Fruit fly (Drosophila melanogaster) whole organism, embryonic: Measurements from ENCODE around the gene CG12947.

Source experiments
- Antp ChIP-seq: fragments of 200-800 bp; sonication (Bioruptor generic); optimal IDR thresholded peaks from 3 replicates; lab custom pipeline; 2016; ENCODE audit warnings: missing biosample characterization, missing genetic modification characterization
- CG10267 ChIP-seq: fragments of 200-800 bp; sonication (Bioruptor generic); optimal IDR thresholded peaks from 2 replicates; lab custom pipeline; 2018; ENCODE audit warnings: missing biosample characterization, mild to moderate bottlenecking, missing genetic modification characterization, moderate library complexity
- CG11696 ChIP-seq: fragments of 200-800 bp; sonication (Bioruptor generic); IDR thresholded peaks from 2 replicates; pipeline ENCODE4 v1.3.6; 2022; ENCODE audit warnings: missing biosample characterization, missing genetic modification characterization
- CG12299 ChIP-seq: fragments of 200-800 bp; sonication (Bioruptor generic); optimal IDR thresholded peaks from 2 replicates; lab custom pipeline; 2018; ENCODE audit warnings: missing biosample characterization, mild to moderate bottlenecking, missing genetic modification characterization
- CG13296 ChIP-seq: fragments of 200-800 bp; sonication (Bioruptor generic); optimal IDR thresholded peaks from 3 replicates; lab custom pipeline; 2018; ENCODE audit warnings: missing biosample characterization, mild to moderate bottlenecking, missing genetic modification characterization
- CG14014 ChIP-seq: fragments of 200-800 bp; sonication (Bioruptor generic); IDR thresholded peaks from 2 replicates; pipeline ENCODE4 v1.3.6; 2022; ENCODE audit warnings: missing biosample characterization, missing genetic modification characterization
- CG15514 ChIP-seq: fragments of 200-800 bp; sonication (Bioruptor generic); optimal IDR thresholded peaks from 3 replicates; lab custom pipeline; 2017; ENCODE audit warnings: missing biosample characterization, missing genetic modification characterization, mild to moderate bottlenecking, moderate library complexity, missing genetic modification reagents
- CG18262 ChIP-seq: fragments of 200-800 bp; optimal IDR thresholded peaks from 3 replicates; lab custom pipeline; 2019; ENCODE audit warnings: missing biosample characterization, mild to moderate bottlenecking, missing genetic modification characterization, moderate library complexity
- CG30020 ChIP-seq: fragments of 200-800 bp; optimal IDR thresholded peaks from 2 replicates; lab custom pipeline; 2019; ENCODE audit warnings: missing biosample characterization, mild to moderate bottlenecking, missing genetic modification characterization, moderate library complexity
- CG5245 ChIP-seq: fragments of 200-800 bp; sonication (Bioruptor generic); optimal IDR thresholded peaks from 3 replicates; lab custom pipeline; 2016; ENCODE audit warnings: missing biosample characterization, missing genetic modification characterization
- CG5953 ChIP-seq: fragments of 200-800 bp; sonication (Bioruptor generic); IDR thresholded peaks from 2 replicates; pipeline ENCODE4 v1.3.6; 2022; ENCODE audit warnings: missing biosample characterization, missing genetic modification characterization
- CG6272 ChIP-seq: fragments of 200-800 bp; sonication (Bioruptor generic); IDR thresholded peaks from 2 replicates; pipeline ENCODE4 v1.3.6; 2022; ENCODE audit warnings: missing biosample characterization, missing genetic modification characterization
- CG7372 ChIP-seq: fragments of 200-800 bp; sonication (Bioruptor generic); IDR thresholded peaks from 2 replicates; pipeline ENCODE4 v1.3.6; 2022; ENCODE audit warnings: missing biosample characterization, missing genetic modification characterization
- CG7839 ChIP-seq: fragments of 200-800 bp; sonication (Bioruptor generic); optimal IDR thresholded peaks from 3 replicates; lab custom pipeline; 2018; ENCODE audit warnings: missing biosample characterization, mild to moderate bottlenecking, missing genetic modification characterization, moderate library complexity
- CG8765 ChIP-seq: fragments of 200-800 bp; sonication (Bioruptor generic); IDR thresholded peaks from 2 replicates; pipeline ENCODE4 v1.3.6; 2022; ENCODE audit warnings: missing biosample characterization, missing genetic modification characterization
- CG8944 ChIP-seq: fragments of 200-800 bp; sonication (Bioruptor generic); optimal IDR thresholded peaks from 3 replicates; lab custom pipeline; 2016; ENCODE audit warnings: missing biosample characterization, missing genetic modification characterization
- D19B ChIP-seq: fragments of 200-800 bp; sonication (Bioruptor generic); optimal IDR thresholded peaks from 2 replicates; lab custom pipeline; 2017; ENCODE audit warnings: missing biosample characterization, mild to moderate bottlenecking, missing genetic modification characterization
- Dll ChIP-seq: fragments of 200-800 bp; sonication (Bioruptor generic); IDR thresholded peaks from 4 replicates; pipeline ENCODE4 v1.3.6; 2022; ENCODE audit warnings: missing biosample characterization, missing genetic modification characterization; ENCODE audit not compliant: partially characterized antibody
- Ets97D ChIP-seq: fragments of 200-800 bp; sonication (Bioruptor generic); optimal IDR thresholded peaks from 3 replicates; lab custom pipeline; 2016; ENCODE audit warnings: missing biosample characterization, missing genetic modification characterization
- HmgZ ChIP-seq: fragments of 200-800 bp; sonication (Bioruptor generic); optimal IDR thresholded peaks from 2 replicates; lab custom pipeline; 2018; ENCODE audit warnings: missing biosample characterization, mild to moderate bottlenecking, missing genetic modification characterization
- Hr3 ChIP-seq: fragments of 200-800 bp; sonication (Bioruptor generic); optimal IDR thresholded peaks from 3 replicates; lab custom pipeline; 2016; ENCODE audit warnings: missing biosample characterization, missing genetic modification characterization
- NC2β ChIP-seq: fragments of 200-800 bp; sonication (Bioruptor generic); optimal IDR thresholded peaks from 2 replicates; lab custom pipeline; 2016; ENCODE audit warnings: missing biosample characterization, missing genetic modification characterization
- NfI ChIP-seq: fragments of 200-800 bp; sonication (Bioruptor generic); optimal IDR thresholded peaks from 3 replicates; lab custom pipeline; 2018; ENCODE audit warnings: missing biosample characterization, mild to moderate bottlenecking, missing genetic modification characterization, moderate library complexity
- Rfx ChIP-seq: fragments of 200-800 bp; sonication (Bioruptor generic); IDR thresholded peaks from 2 replicates; pipeline ENCODE4 v1.3.6; 2022; ENCODE audit warnings: missing biosample characterization, missing genetic modification characterization
- Sin3A ChIP-seq: fragments of >200 bp; optimal IDR thresholded peaks from 2 replicates; lab custom pipeline; 2018
- YL-1 ChIP-seq: fragments of 200-800 bp; sonication (Bioruptor generic); optimal IDR thresholded peaks from 3 replicates; lab custom pipeline; 2017; ENCODE audit warnings: missing biosample characterization, mild to moderate bottlenecking, missing genetic modification characterization
- ash1 ChIP-seq: fragments of 200-800 bp; sonication (Bioruptor generic); optimal IDR thresholded peaks from 2 replicates; lab custom pipeline; 2018; ENCODE audit warnings: missing biosample characterization, mild to moderate bottlenecking, missing genetic modification characterization
- bbx ChIP-seq: fragments of 200-800 bp; sonication (Bioruptor generic); IDR thresholded peaks from 2 replicates; pipeline ENCODE4 v1.3.6; 2022; ENCODE audit warnings: missing biosample characterization, missing genetic modification characterization; ENCODE audit not compliant: partially characterized antibody
- cad ChIP-seq: fragments of >200 bp; optimal IDR thresholded peaks from 2 replicates; lab custom pipeline; 2017; ENCODE audit warnings: missing biosample characterization, missing genetic modification characterization
- chm ChIP-seq: fragments of 200-800 bp; sonication (Bioruptor generic); IDR thresholded peaks from 2 replicates; pipeline ENCODE4 v1.3.6; 2022; ENCODE audit warnings: missing biosample characterization, missing genetic modification characterization
- dan ChIP-seq: fragments of 200-800 bp; sonication (Bioruptor generic); IDR thresholded peaks from 2 replicates; pipeline ENCODE4 v1.3.6; 2022; ENCODE audit warnings: missing biosample characterization, missing genetic modification characterization
- dysf ChIP-seq: fragments of 200-800 bp; sonication (Bioruptor generic); IDR thresholded peaks from 3 replicates; pipeline ENCODE4 v1.3.6; 2022; ENCODE audit warnings: missing biosample characterization, missing genetic modification characterization
- esg ChIP-seq: fragments of 200-800 bp; sonication (Bioruptor generic); conservative IDR thresholded peaks from 2 replicates; pipeline ENCODE4 v1.3.6; 2022; ENCODE audit warnings: missing biosample characterization, missing genetic modification characterization
- fru ChIP-seq: fragments of >200 bp; optimal IDR thresholded peaks from 2 replicates; lab custom pipeline; 2017
- her ChIP-seq: fragments of 200-800 bp; sonication (Bioruptor generic); optimal IDR thresholded peaks from 2 replicates; lab custom pipeline; 2016; ENCODE audit warnings: missing biosample characterization, missing genetic modification characterization
- insv ChIP-seq, 2 experiments: fragments of 200-800 bp; sonication (Bioruptor generic); optimal IDR thresholded peaks; 3 replicates each; lab custom pipeline; 2016 to 2018; ENCODE audit warnings: missing biosample characterization in 2 of 2, missing genetic modification characterization in 2 of 2
- lilli ChIP-seq: fragments of 200-800 bp; sonication (Bioruptor generic); optimal IDR thresholded peaks from 3 replicates; lab custom pipeline; 2016; ENCODE audit warnings: missing biosample characterization, missing genetic modification characterization
- lmd ChIP-seq: fragments of 200-800 bp; sonication (Bioruptor generic); IDR thresholded peaks from 2 replicates; pipeline ENCODE4 v1.3.6; 2022; ENCODE audit warnings: missing biosample characterization, missing genetic modification characterization
- maf-S ChIP-seq: fragments of 200-800 bp; sonication (Bioruptor generic); optimal IDR thresholded peaks from 2 replicates; lab custom pipeline; 2016; ENCODE audit warnings: missing biosample characterization, missing genetic modification characterization
- mld ChIP-seq: fragments of 200-800 bp; sonication (Bioruptor generic); IDR thresholded peaks from 3 replicates; pipeline ENCODE4 v1.3.6; 2022; ENCODE audit warnings: missing biosample characterization, missing genetic modification characterization; ENCODE audit not compliant: partially characterized antibody
- nmo ChIP-seq: fragments of 200-800 bp; sonication (Bioruptor generic); optimal IDR thresholded peaks from 2 replicates; lab custom pipeline; 2018; ENCODE audit warnings: missing biosample characterization, mild to moderate bottlenecking, missing genetic modification characterization, moderate library complexity
- nom ChIP-seq: fragments of 200-800 bp; sonication (Bioruptor generic); optimal IDR thresholded peaks from 2 replicates; lab custom pipeline; 2017; ENCODE audit warnings: missing biosample characterization, missing genetic modification characterization, mild to moderate bottlenecking, moderate library complexity, missing genetic modification reagents
- prd ChIP-seq, 3 experiments: fragments of >200 bp in 2 of 3; fragments of 200-800 bp in 1 of 3; sonication (Bioruptor generic) in 1 of 3; optimal IDR thresholded peaks in 2 of 3; IDR thresholded peaks in 1 of 3; 2 replicates in 2 of 3; 3 replicates in 1 of 3; pipeline versions ENCODE4 v1.3.6 to Lab custom; 2017 to 2022; ENCODE audit warnings: missing biosample characterization in 1 of 3, missing genetic modification characterization in 1 of 3
- ro ChIP-seq: fragments of 200-800 bp; sonication (Bioruptor generic); IDR thresholded peaks from 2 replicates; pipeline ENCODE4 v1.3.6; 2022; ENCODE audit warnings: missing biosample characterization, missing genetic modification characterization
- tll ChIP-seq, 2 experiments: fragments of 200-800 bp in 1 of 2; fragments of >200 bp in 1 of 2; sonication (Bioruptor generic) in 1 of 2; optimal IDR thresholded peaks; 2 replicates each; lab custom pipeline; 2017 to 2019; ENCODE audit warnings: missing biosample characterization in 2 of 2, missing genetic modification characterization in 2 of 2, mild to moderate bottlenecking in 1 of 2, moderate library complexity in 1 of 2
- tx ChIP-seq: fragments of 200-800 bp; sonication (Bioruptor generic); optimal IDR thresholded peaks from 2 replicates; lab custom pipeline; 2016; ENCODE audit warnings: missing biosample characterization, missing genetic modification characterization
- unc-4 ChIP-seq: fragments of 200-800 bp; sonication (Bioruptor generic); IDR thresholded peaks from 2 replicates; pipeline ENCODE4 v1.3.6; 2022; ENCODE audit warnings: missing biosample characterization, missing genetic modification characterization; ENCODE audit not compliant: partially characterized antibody
- wek ChIP-seq: fragments of 200-800 bp; sonication (Bioruptor generic); optimal IDR thresholded peaks from 3 replicates; lab custom pipeline; 2018; ENCODE audit warnings: missing biosample characterization, mild to moderate bottlenecking, missing genetic modification characterization, moderate library complexity
- zen ChIP-seq: fragments of 200-800 bp; sonication (Bioruptor generic); optimal IDR thresholded peaks from 3 replicates; lab custom pipeline; 2018; ENCODE audit warnings: missing biosample characterization, mild to moderate bottlenecking, missing genetic modification characterization, moderate library complexity

CG12947 gene

dm6 chr3R:9800644-9801330 lies 20.9 kb downstream of the CG12947 start, which contains the start of the genes CG9467 and CG8526 (continued):
- no peak for TF ChIP-seq nom (GFP tag; lab: Kevin White, UChicago)
- peak in 1 of 2 experiments; percentile 44 for TF ChIP-seq tll (GFP tag; optimal IDR thresholded peaks at IDR 0.05; lab: Kevin White, UChicago)
- peak; percentile 68 for TF ChIP-seq CG6272 (GFP tag; lab: Robert Waterston, UW)
- TF ChIP-seq CG5953, result no peak
- peak; percentile 2 for TF ChIP-seq maf-S (GFP tag; lab: Kevin White, UChicago)
- TF ChIP-seq NfI (GFP tag; lab: Kevin White, UChicago), result peak; percentile 68
- TF ChIP-seq Antp (GFP tag; lab: Kevin White, UChicago), result no peak
- peak; percentile 23; the same call in 1 of the 3 replicates for TF ChIP-seq mld (GFP tag; lab: Robert Waterston, UW)
- TF ChIP-seq lmd (GFP tag; lab: Robert Waterston, UW), result peak; percentile 65
- peak; percentile 74 for TF ChIP-seq YL-1 (GFP tag; lab: Kevin White, UChicago)
- TF ChIP-seq prd (optimal IDR thresholded peaks at IDR 0.05; lab: Kevin White, UChicago), result no peak
- peak; percentile 84 for TF ChIP-seq prd (GFP tag; IDR thresholded peaks at IDR 0.05; lab: Robert Waterston, UW)
- TF ChIP-seq CG10267, result peak; percentile 70
- TF ChIP-seq CG7372 (GFP tag; lab: Robert Waterston, UW), result peak; percentile 49
- peak; percentile 61 for TF ChIP-seq CG15514
- TF ChIP-seq insv (GFP tag; optimal IDR thresholded peaks at IDR 0.05; lab: Kevin White, UChicago), result peak in 1 of 2 experiments; percentile 37
- TF ChIP-seq chm (GFP tag; lab: Robert Waterston, UW), result 0 out of 2 replicates have a peak, but pooled peaks have one; percentile 37
- TF ChIP-seq CG7839 (tag; lab: Kevin White, UChicago), result no peak
- peak; percentile 88 for TF ChIP-seq Dll
- peak; percentile 43 for TF ChIP-seq Ets97D (GFP tag; lab: Kevin White, UChicago)
- TF ChIP-seq dan (GFP tag; lab: Robert Waterston, UW), result no peak
- peak; percentile 91 for TF ChIP-seq nmo
- peak; percentile 74 for TF ChIP-seq Hr3
- peak; percentile 10 for TF ChIP-seq tx
- TF ChIP-seq ash1 (GFP tag; lab: Kevin White, UChicago), result no peak
- peak; percentile 59 for TF ChIP-seq Sin3A (lab: Kevin White, UChicago)
- TF ChIP-seq bbx (GFP tag; lab: Robert Waterston, UW), result peak; percentile 32; the same call in 1 of the 2 replicates
- no peak for TF ChIP-seq cad (GFP tag; lab: Kevin White, UChicago)
- peak; percentile 61; the same call in 1 of the 3 replicates for TF ChIP-seq dysf
- no peak for TF ChIP-seq CG12299 (tag; lab: Kevin White, UChicago)
- TF ChIP-seq Rfx (GFP tag; lab: Robert Waterston, UW), result peak; percentile 68; the same call in 1 of the 2 replicates
- TF ChIP-seq CG14014 (GFP tag; lab: Robert Waterston, UW), result 0 out of 2 replicates have a peak, but pooled peaks have one; percentile 38
- peak; percentile 46; the same call in 1 of the 2 replicates for TF ChIP-seq esg
- no peak for TF ChIP-seq CG11696 (GFP tag; lab: Robert Waterston, UW)
- TF ChIP-seq zen (tag; lab: Kevin White, UChicago), result peak; percentile 38
- TF ChIP-seq ro (GFP tag; lab: Robert Waterston, UW), result no peak
- TF ChIP-seq HmgZ (tag; lab: Kevin White, UChicago), result peak; percentile 51
- peak; percentile 34 for TF ChIP-seq CG5245
- peak; percentile 50 for TF ChIP-seq D19B
- peak; percentile 75 for TF ChIP-seq lilli (GFP tag; lab: Kevin White, UChicago)
- TF ChIP-seq fru (lab: Kevin White, UChicago), result no peak
- peak; percentile 73 for TF ChIP-seq CG30020 (tag; lab: Kevin White, UChicago)
- no peak for TF ChIP-seq CG13296 (GFP tag; lab: Kevin White, UChicago)
- TF ChIP-seq unc-4 (GFP tag; lab: Robert Waterston, UW), result peak; percentile 80
- TF ChIP-seq CG8765, result peak; percentile 51
- no peak for TF ChIP-seq wek (GFP tag; lab: Kevin White, UChicago)
- peak; percentile 15 for TF ChIP-seq CG8944 (GFP tag; lab: Kevin White, UChicago)
- TF ChIP-seq her, result no peak
- TF ChIP-seq NC2β (GFP tag; lab: Kevin White, UChicago), result no peak
- peak; percentile 69 for TF ChIP-seq CG18262 (tag; lab: Kevin White, UChicago)
